Worm (Caenorhabditis elegans): Measurements from ENCODE around the gene C44C10.3.

Gene C44C10.3

DNA sequence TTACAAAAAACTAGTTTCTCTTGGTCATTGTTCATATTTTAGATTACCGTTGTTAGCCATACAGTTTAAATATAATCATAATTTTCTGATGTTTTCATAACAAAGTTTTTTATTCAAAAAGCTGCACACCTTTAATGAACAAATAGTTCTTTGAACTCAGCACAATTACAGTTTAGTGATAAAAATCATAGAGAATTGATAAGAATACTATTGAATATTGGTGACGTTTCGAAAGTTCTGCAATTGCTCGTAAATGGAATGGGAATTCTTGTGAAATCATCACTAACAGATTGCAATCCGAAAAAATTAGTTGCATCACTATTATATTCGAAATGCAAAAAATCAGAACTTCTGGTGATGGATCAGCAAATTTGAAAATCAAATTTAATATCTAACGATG is 31.8 kb downstream of the C44C10.3 start:
- TF ChIP-seq drap-1 (GFP tag; optimal IDR thresholded peaks at IDR 0.05) (no peak), unc-39 (tag; optimal IDR thresholded peaks at IDR 0.05) (no peak), bed-3 (GFP tag; optimal IDR thresholded peaks at IDR 0.05) (no peak), ham-2 (GFP tag; optimal IDR thresholded peaks at IDR 0.05) (no peak), sem-2 (GFP tag; optimal IDR thresholded peaks at IDR 0.05) (no peak), cnd-1 (tag; optimal IDR thresholded peaks at IDR 0.05) (no peak), unc-62 (GFP tag; optimal IDR thresholded peaks at IDR 0.05) (no peak)

DNA sequence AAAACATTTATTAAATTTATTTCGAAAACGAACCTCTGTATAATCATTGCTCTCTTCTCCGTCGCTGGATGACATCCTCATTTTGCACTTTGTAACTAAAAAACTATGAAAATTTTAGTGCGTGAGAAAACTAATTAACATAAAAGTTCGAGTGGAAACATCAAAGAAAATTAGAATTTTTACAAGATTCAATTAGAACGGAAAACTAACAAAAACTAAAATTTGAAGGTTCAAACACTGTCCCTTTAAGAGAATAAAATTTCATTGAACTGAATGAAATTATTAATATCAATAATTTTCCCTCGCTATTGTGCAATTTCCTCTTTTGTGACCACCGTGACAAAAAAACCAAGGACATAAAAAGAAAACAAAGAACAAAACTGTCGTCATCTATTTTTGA is 34.7 kb downstream of the C44C10.3 start, which contains the start of gene D1053.3:
D1053.3 (minus strand) TSS at position 101 of the 400 bp plus-strand sequence.
- no peak for TF ChIP-seq mls-2 (tag; optimal IDR thresholded peaks at IDR 0.05)
- TF ChIP-seq ztf-11 (tag; optimal IDR thresholded peaks at IDR 0.05) = no peak
- no peak for TF ChIP-seq nhr-237 (tag; optimal IDR thresholded peaks at IDR 0.05)
- no peak for TF ChIP-seq cnd-1 (tag; optimal IDR thresholded peaks at IDR 0.05)
- no peak for TF ChIP-seq nhr-2 (tag; optimal IDR thresholded peaks at IDR 0.05)

DNA sequence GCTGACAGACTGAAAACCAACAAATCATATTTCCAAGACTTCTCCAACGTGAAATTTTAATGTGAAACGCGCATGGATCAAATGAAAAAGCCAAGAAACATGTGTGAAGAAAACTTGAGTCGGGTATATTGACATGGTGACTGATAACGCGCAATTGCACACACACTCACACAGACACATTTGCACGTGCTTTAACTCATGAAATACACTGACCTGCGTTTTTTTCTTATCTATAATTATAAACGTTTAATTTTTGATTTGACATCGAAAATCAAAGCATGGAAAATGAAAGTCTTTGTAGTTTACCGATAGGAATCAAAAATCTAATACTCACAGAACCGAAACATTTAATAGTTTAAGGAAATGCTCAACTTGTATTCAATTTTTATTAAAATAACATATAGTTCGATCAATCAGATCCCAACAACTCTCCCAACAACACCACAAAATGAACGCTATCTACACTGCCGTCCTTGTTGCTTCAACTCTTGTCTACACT is 36.3 kb downstream of the C44C10.3 start, which contains the start of gene nspa-9:
nspa-9 (plus strand) TSS at position 449 of the 499 bp plus-strand sequence.
- TF ChIP-seq nhr-2 (tag; optimal IDR thresholded peaks at IDR 0.05) (no peak), ztf-11 (tag; optimal IDR thresholded peaks at IDR 0.05) (no peak), nhr-28 (tag; optimal IDR thresholded peaks at IDR 0.05) (no peak), lin-32 (GFP tag; optimal IDR thresholded peaks at IDR 0.05) (no peak), nhr-12 (tag; optimal IDR thresholded peaks at IDR 0.05) (no peak), sptf-1 (tag; optimal IDR thresholded peaks at IDR 0.05) (no peak), unc-39 (tag; optimal IDR thresholded peaks at IDR 0.05) (no peak), hlh-1 (tag; optimal IDR thresholded peaks at IDR 0.05) (no peak), ceh-43 (GFP tag; optimal IDR thresholded peaks at IDR 0.05) (no peak), elt-1 (tag; optimal IDR thresholded peaks at IDR 0.05; ENCODE audit: borderline replicate concordance, insufficient read depth) (no peak), ceh-83 (GFP tag; optimal IDR thresholded peaks at IDR 0.05) (no peak), lin-13 (tag; optimal IDR thresholded peaks at IDR 0.05) (no peak), cnd-1 (tag; optimal IDR thresholded peaks at IDR 0.05) (no peak), pha-4 (tag; optimal IDR thresholded peaks at IDR 0.05) (no peak)

DNA sequence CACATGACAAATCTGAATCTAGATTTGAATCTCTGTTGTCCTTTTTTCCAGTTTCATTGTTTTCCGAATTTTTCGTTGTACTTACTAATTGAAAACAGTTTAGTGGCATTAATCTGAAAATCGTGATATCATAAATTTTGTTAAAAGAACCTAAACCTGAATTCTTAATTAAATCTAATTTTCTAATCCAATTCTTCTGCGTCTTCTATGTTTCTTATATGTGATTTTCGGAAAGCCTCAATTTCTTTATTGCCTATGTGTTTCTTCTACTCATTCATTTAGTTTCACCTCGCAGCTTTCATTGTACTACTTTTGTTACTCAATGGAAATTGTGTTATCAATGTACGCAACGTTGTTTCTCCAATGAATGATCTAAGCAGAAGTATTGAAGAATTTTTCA is 41.4 kb downstream of the C44C10.3 start:
- TF ChIP-seq cnd-1 (tag; optimal IDR thresholded peaks at IDR 0.05) = no peak
- no peak for TF ChIP-seq nhr-28 (tag; optimal IDR thresholded peaks at IDR 0.05)
- no peak for TF ChIP-seq sem-2 (GFP tag; optimal IDR thresholded peaks at IDR 0.05)
- no peak for TF ChIP-seq nhr-12 (tag; optimal IDR thresholded peaks at IDR 0.05)
- no peak for TF ChIP-seq M03D4.4 (tag; optimal IDR thresholded peaks at IDR 0.05)
- peak; percentile 78 for TF ChIP-seq ces-1 (GFP tag; optimal IDR thresholded peaks at IDR 0.05)

DNA sequence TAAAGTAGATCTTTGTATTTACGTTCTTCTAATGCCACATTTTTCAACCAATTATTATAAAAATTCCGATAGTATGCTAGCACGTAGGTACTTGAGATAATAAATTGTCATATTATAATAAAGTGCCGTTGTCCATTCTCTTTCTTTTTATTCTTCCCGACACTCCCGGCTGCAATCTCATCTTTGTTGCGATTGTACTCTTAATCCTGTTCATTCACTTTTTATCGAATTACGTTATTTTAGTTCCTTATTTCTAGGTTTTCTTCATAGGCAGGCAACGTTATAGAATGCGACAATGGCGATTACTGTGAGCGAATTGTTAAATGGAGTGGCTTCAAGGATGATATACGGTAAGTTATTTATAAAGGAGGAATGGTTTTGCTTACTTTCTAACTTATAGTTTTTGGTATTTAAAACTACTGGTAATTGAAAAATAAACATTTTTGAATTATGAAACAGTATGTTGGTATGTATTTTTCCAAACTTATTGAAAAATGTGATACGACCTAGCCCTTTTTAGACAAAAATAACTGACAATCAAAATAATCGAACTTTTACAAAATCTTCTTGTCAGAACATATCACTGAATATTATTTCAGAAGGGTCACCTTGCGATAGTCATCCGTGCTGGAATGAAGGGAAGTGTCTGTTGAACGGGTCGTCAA is 43.6 kb downstream of the C44C10.3 start, which contains the start of gene C40H5.2:
C40H5.2 (plus strand) TSS at position 256 of the 665 bp plus-strand sequence.
- TF ChIP-seq ces-1 (GFP tag; optimal IDR thresholded peaks at IDR 0.05) = peak; percentile 15
- TF ChIP-seq mls-2 (tag; optimal IDR thresholded peaks at IDR 0.05) = no peak

DNA sequence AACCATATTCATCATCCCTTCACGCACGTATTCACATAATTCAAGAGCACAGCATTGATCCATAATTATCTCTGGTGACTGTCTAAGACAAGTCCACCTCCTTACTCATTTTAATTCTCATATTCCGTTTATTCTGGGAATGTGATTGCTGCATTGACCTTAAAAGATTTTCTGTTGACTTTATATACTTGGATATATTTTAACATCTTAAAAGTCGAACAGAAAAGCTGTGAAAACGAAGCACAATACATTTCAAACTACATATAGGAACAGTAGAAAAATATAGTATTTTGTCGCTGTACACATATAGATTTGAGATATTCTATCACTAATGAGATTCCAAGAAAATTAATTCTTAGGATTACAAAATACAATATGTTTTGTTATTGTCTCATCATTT is 50.0 kb downstream of the C44C10.3 start:
- no peak for TF ChIP-seq nhr-2 (tag; optimal IDR thresholded peaks at IDR 0.05)
- no peak for TF ChIP-seq lin-32 (GFP tag; optimal IDR thresholded peaks at IDR 0.05)
- no peak for TF ChIP-seq ces-1 (GFP tag; optimal IDR thresholded peaks at IDR 0.05)
- TF ChIP-seq lin-13 (tag; optimal IDR thresholded peaks at IDR 0.05) = no peak
- no peak for TF ChIP-seq unc-120 (tag; optimal IDR thresholded peaks at IDR 0.05; ENCODE audit: poor library complexity, severe bottlenecking)

DNA sequence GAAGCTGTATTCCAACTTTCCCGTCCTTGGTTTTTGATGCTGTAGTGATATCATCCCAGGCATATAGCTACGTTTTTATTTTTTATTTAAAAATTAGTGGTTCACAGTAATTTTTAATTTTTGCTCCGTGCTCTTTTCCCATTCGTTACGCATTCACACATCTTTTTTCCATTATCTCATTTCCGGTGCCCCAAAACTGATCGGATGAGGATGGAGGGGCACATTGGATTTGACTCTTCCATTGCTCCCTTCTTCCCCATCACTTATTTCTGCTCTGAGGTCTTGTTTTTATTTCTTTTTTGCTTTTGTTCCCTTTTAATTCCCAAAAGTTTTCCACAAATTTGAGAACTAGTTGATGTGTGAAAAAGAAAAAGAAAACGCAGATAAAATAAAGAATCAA is 50.8 kb downstream of the C44C10.3 start:
- TF ChIP-seq nhr-2 (tag; optimal IDR thresholded peaks at IDR 0.05) (no peak), nhr-76 (tag; optimal IDR thresholded peaks at IDR 0.05) (no peak), elt-1 (tag; optimal IDR thresholded peaks at IDR 0.05; ENCODE audit: borderline replicate concordance, insufficient read depth) (no peak), mab-5 (tag; optimal IDR thresholded peaks at IDR 0.05) (no peak), snpc-4 (tag; optimal IDR thresholded peaks at IDR 0.05) (no peak), mep-1 (tag; optimal IDR thresholded peaks at IDR 0.05) (no peak), ceh-43 (GFP tag; optimal IDR thresholded peaks at IDR 0.05) (no peak), pha-4 (tag; optimal IDR thresholded peaks at IDR 0.05) (no peak), nhr-237 (tag; optimal IDR thresholded peaks at IDR 0.05) (no peak), hlh-1 (tag; optimal IDR thresholded peaks at IDR 0.05) (no peak), sem-2 (GFP tag; optimal IDR thresholded peaks at IDR 0.05) (no peak), lsy-2 (tag; optimal IDR thresholded peaks at IDR 0.05) (no peak), mls-2 (tag; optimal IDR thresholded peaks at IDR 0.05) (no peak), elt-3 (tag; optimal IDR thresholded peaks at IDR 0.05) (no peak), lin-32 (GFP tag; optimal IDR thresholded peaks at IDR 0.05) (no peak)
